Worm (Caenorhabditis elegans) whole organism, early embryonic: ENCODE results near the gene B0001.5.

Experiments
- B0310.2 ChIP-seq: sonication (generic microtip); optimal IDR thresholded peaks from 2 replicates; lab custom pipeline; 2016; ENCODE audit warnings: mild to moderate bottlenecking, missing genetic modification characterization, missing compliant biosample characterization
- F13C5.2 ChIP-seq: sonication (generic microtip); optimal IDR thresholded peaks from 2 replicates; lab custom pipeline; 2017; ENCODE audit warnings: mild to moderate bottlenecking, missing genetic modification characterization, inconsistent platforms, missing compliant biosample characterization
- aly-1 ChIP-seq: sonication (generic microtip); optimal IDR thresholded peaks from 2 replicates; lab custom pipeline; 2016; ENCODE audit warnings: missing genetic modification characterization, missing compliant biosample characterization
- ama-1 ChIP-seq: fragments of 150-350 bp; optimal IDR thresholded peaks from 2 replicates; lab custom pipeline; 2014
- ceh-13 ChIP-seq: fragments of 200-800 bp; sonication (Bioruptor generic); optimal IDR thresholded peaks from 2 replicates; lab custom pipeline; 2018; ENCODE audit warnings: mild to moderate bottlenecking, missing genetic modification characterization, missing compliant biosample characterization
- ceh-36 ChIP-seq: sonication (generic microtip); optimal IDR thresholded peaks from 2 replicates; lab custom pipeline; 2016; ENCODE audit warnings: missing genetic modification characterization, inconsistent platforms, missing compliant biosample characterization
- ets-7 ChIP-seq: sonication (generic microtip); optimal IDR thresholded peaks from 2 replicates; lab custom pipeline; 2016; ENCODE audit warnings: missing genotype, missing genetic modification characterization, missing compliant biosample characterization
- flt-1 ChIP-seq: fragments of 200-800 bp; sonication (Bioruptor generic); IDR thresholded peaks from 2 replicates; pipeline ENCODE4 v1.3.6; 2022; ENCODE audit warnings: missing genetic modification characterization, missing compliant biosample characterization
- hmbx-1 ChIP-seq: sonication (generic microtip); optimal IDR thresholded peaks from 2 replicates; lab custom pipeline; 2016; ENCODE audit warnings: mild to moderate bottlenecking, missing genetic modification characterization, missing compliant biosample characterization
- hmg-4 ChIP-seq: fragments of 200-800 bp; sonication (Bioruptor generic); optimal IDR thresholded peaks from 2 replicates; lab custom pipeline; 2018; ENCODE audit warnings: mild to moderate bottlenecking, missing genetic modification characterization, missing compliant biosample characterization
- hnd-1 ChIP-seq: sonication (generic microtip); optimal IDR thresholded peaks from 2 replicates; lab custom pipeline; 2016; ENCODE audit warnings: missing genetic modification characterization, missing compliant biosample characterization
- pes-1 ChIP-seq: fragments of 200-800 bp; sonication (Bioruptor generic); IDR thresholded peaks from 2 replicates; pipeline ENCODE4 v1.3.6; 2022; ENCODE audit warnings: missing genetic modification reagents, missing genetic modification characterization, missing compliant biosample characterization
- scrt-1 ChIP-seq: fragments of 200-800 bp; sonication (Bioruptor generic); IDR thresholded peaks from 2 replicates; pipeline ENCODE4 v1.3.6; 2022; ENCODE audit warnings: missing genetic modification characterization, missing compliant biosample characterization
- sea-1 ChIP-seq: fragments of 200-800 bp; sonication (Bioruptor generic); conservative IDR thresholded peaks from 2 replicates; pipeline ENCODE4 v1.3.6; 2022; ENCODE audit warnings: missing genetic modification characterization, missing compliant biosample characterization
- tbx-11 ChIP-seq: fragments of 200-800 bp; sonication (Bioruptor generic); IDR thresholded peaks from 2 replicates; pipeline ENCODE4 v1.3.6; 2022; ENCODE audit warnings: missing genetic modification characterization, missing compliant biosample characterization
- tbx-37 ChIP-seq: fragments of 200-800 bp; sonication (Bioruptor generic); conservative IDR thresholded peaks from 2 replicates; pipeline ENCODE4 v1.3.6; 2022; ENCODE audit warnings: missing genetic modification reagents, missing genetic modification characterization, missing compliant biosample characterization
- tra-4 ChIP-seq: sonication (generic microtip); optimal IDR thresholded peaks from 2 replicates; lab custom pipeline; 2017; ENCODE audit warnings: missing genetic modification characterization, missing compliant biosample characterization

The B0001.5 gene

ce11 chrIV:12111477-12111876, 31.7 kb downstream of the B0001.5 start, which contains the start of gene dlc-2:
dlc-2 (minus strand) TSS chrIV:12111577.
- TF ChIP-seq scrt-1 (GFP tag; lab: Robert Waterston, UW) (no peak), hnd-1 (no peak), hmbx-1 (no peak), flt-1 (GFP tag; lab: Robert Waterston, UW) (no peak), ets-7 (tag; lab: Kevin White, UChicago) (no peak), tbx-11 (GFP tag; lab: Robert Waterston, UW) (no peak), ceh-36 (tag; lab: Kevin White, UChicago) (no peak), aly-1 (tag; lab: Kevin White, UChicago) (no peak), tra-4 (tag; lab: Kevin White, UChicago) (no peak), ceh-13 (no peak), pes-1 (GFP tag; lab: Robert Waterston, UW) (no peak), ama-1 (lab: Kevin White, UChicago) (no peak), sea-1 (no peak), tbx-37 (no peak), hmg-4 (GFP tag; lab: Kevin White, UChicago) (no peak), F13C5.2 (tag; lab: Kevin White, UChicago) (no peak), B0310.2 (tag; lab: Kevin White, UChicago) (no peak)

ce11 chrIV:12110339-12110738, 32.8 kb downstream of the B0001.5 start, which contains the start of gene col-129:
col-129 (minus strand) TSS chrIV:12110439.
- no peak for TF ChIP-seq tbx-11 (GFP tag; lab: Robert Waterston, UW)
- TF ChIP-seq tra-4 (tag; lab: Kevin White, UChicago), result no peak
- no peak for TF ChIP-seq sea-1
- TF ChIP-seq flt-1 (GFP tag; lab: Robert Waterston, UW), result no peak
- TF ChIP-seq hmbx-1, result no peak
- no peak for TF ChIP-seq hmg-4 (GFP tag; lab: Kevin White, UChicago)
- TF ChIP-seq ama-1 (lab: Kevin White, UChicago), result no peak
- no peak for TF ChIP-seq ceh-13
- TF ChIP-seq hnd-1, result no peak
- no peak for TF ChIP-seq scrt-1 (GFP tag; lab: Robert Waterston, UW)
- no peak for TF ChIP-seq B0310.2 (tag; lab: Kevin White, UChicago)
- TF ChIP-seq F13C5.2 (tag; lab: Kevin White, UChicago), result no peak
- TF ChIP-seq pes-1 (GFP tag; lab: Robert Waterston, UW), result no peak
- TF ChIP-seq ets-7 (tag; lab: Kevin White, UChicago), result no peak

DNA sequence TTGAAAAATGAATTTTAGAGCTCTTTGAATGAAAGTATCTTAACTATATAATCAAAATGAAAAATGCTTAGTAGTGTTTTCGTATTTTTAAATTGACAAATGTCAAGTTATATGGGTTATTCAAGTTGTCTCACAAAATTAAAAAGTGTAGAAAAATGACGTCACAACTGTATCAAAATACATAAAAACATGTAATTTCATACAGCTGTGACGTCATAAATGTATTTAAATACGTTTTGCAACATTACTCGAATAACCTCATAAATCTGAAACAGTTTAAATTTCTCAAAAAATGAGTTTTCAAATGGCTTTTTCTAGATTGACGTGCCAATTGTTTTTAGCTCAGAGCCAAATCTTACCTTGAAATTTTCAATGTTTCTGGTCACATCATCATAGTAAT, 33.4 kb downstream of the B0001.5 start:
- TF ChIP-seq sea-1 (no peak), tra-4 (tag; lab: Kevin White, UChicago) (no peak), tbx-11 (GFP tag; lab: Robert Waterston, UW) (no peak), ama-1 (lab: Kevin White, UChicago) (no peak)

- TF ChIP-seq sea-1 (no peak), aly-1 (tag; lab: Kevin White, UChicago) (no peak), ceh-36 (tag; lab: Kevin White, UChicago) (no peak), ama-1 (lab: Kevin White, UChicago) (no peak), scrt-1 (GFP tag; lab: Robert Waterston, UW) (no peak), B0310.2 (tag; lab: Kevin White, UChicago) (no peak), flt-1 (GFP tag; lab: Robert Waterston, UW) (no peak), hnd-1 (no peak), pes-1 (GFP tag; lab: Robert Waterston, UW) (no peak), ceh-13 (no peak), tbx-11 (GFP tag; lab: Robert Waterston, UW) (no peak), ets-7 (tag; lab: Kevin White, UChicago) (no peak), hmbx-1 (no peak)
These were observed 34.0 kb downstream of the B0001.5 start for ce11 chrIV:12108984-12109657.

ce11 chrIV:12105558-12105957, 37.6 kb downstream of the B0001.5 start, which contains the start of gene M18.3:
M18.3 (plus strand) TSS chrIV:12105858.
- no peak for TF ChIP-seq ceh-13
- TF ChIP-seq pes-1 (GFP tag; lab: Robert Waterston, UW), result no peak
- no peak for TF ChIP-seq B0310.2 (tag; lab: Kevin White, UChicago)
- TF ChIP-seq tbx-11 (GFP tag; lab: Robert Waterston, UW), result no peak
- TF ChIP-seq scrt-1 (GFP tag; lab: Robert Waterston, UW), result no peak
- TF ChIP-seq aly-1 (tag; lab: Kevin White, UChicago), result no peak
- TF ChIP-seq sea-1, result no peak
- no peak for TF ChIP-seq hmg-4 (GFP tag; lab: Kevin White, UChicago)
- TF ChIP-seq ets-7 (tag; lab: Kevin White, UChicago), result no peak
- no peak for TF ChIP-seq hnd-1
- no peak for TF ChIP-seq F13C5.2 (tag; lab: Kevin White, UChicago)

DNA sequence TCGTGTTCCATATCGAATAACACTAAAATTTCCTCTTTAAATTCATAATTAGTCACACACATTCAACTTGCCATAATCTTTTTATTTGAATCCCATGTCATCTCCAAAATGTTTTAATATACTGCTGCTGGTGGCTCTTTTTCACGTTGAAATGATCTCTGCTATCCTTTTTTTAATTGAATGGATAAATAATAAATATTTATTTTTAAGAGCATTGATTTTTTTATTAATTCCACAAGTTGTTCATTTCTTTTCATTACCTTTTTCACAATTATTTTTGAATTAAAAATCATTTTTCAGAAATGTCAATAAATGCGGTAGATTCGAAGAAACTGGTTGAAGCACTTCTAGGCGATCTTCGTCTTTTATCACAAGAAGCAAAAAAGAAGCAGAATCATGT, 46.7 kb downstream of the B0001.5 start, which contains the start of gene mon-2:
Gene mon-2, plus strand, starts transcription at position 301 of the 400 bp plus-strand sequence.
- no peak for TF ChIP-seq ama-1 (lab: Kevin White, UChicago)
- TF ChIP-seq ets-7 (tag; lab: Kevin White, UChicago), result no peak
- no peak for TF ChIP-seq pes-1 (GFP tag; lab: Robert Waterston, UW)
- no peak for TF ChIP-seq tbx-11 (GFP tag; lab: Robert Waterston, UW)
- no peak for TF ChIP-seq tra-4 (tag; lab: Kevin White, UChicago)
- TF ChIP-seq ceh-13, result no peak
- no peak for TF ChIP-seq ceh-36 (tag; lab: Kevin White, UChicago)
- no peak for TF ChIP-seq hnd-1
- no peak for TF ChIP-seq F13C5.2 (tag; lab: Kevin White, UChicago)
- no peak for TF ChIP-seq scrt-1 (GFP tag; lab: Robert Waterston, UW)
- no peak for TF ChIP-seq tbx-37
- no peak for TF ChIP-seq B0310.2 (tag; lab: Kevin White, UChicago)

ce11 chrIV:12093819-12094218, 49.3 kb downstream of the B0001.5 start, which contains the start of gene F11A10.5:
F11A10.5 (plus strand) TSS chrIV:12094119.
- no peak for TF ChIP-seq tbx-11 (GFP tag; lab: Robert Waterston, UW)
- no peak for TF ChIP-seq flt-1 (GFP tag; lab: Robert Waterston, UW)
- TF ChIP-seq tbx-37, result no peak
- no peak for TF ChIP-seq sea-1
- TF ChIP-seq pes-1 (GFP tag; lab: Robert Waterston, UW), result no peak
- no peak for TF ChIP-seq tra-4 (tag; lab: Kevin White, UChicago)
- TF ChIP-seq ceh-13, result no peak
- no peak for TF ChIP-seq F13C5.2 (tag; lab: Kevin White, UChicago)
- TF ChIP-seq ceh-36 (tag; lab: Kevin White, UChicago), result no peak
- no peak for TF ChIP-seq scrt-1 (GFP tag; lab: Robert Waterston, UW)
- no peak for TF ChIP-seq hnd-1
- no peak for TF ChIP-seq ama-1 (lab: Kevin White, UChicago)
- no peak for TF ChIP-seq aly-1 (tag; lab: Kevin White, UChicago)
- TF ChIP-seq hmbx-1, result no peak
- no peak for TF ChIP-seq hmg-4 (GFP tag; lab: Kevin White, UChicago)
- TF ChIP-seq ets-7 (tag; lab: Kevin White, UChicago), result no peak
- no peak for TF ChIP-seq B0310.2 (tag; lab: Kevin White, UChicago)
